Worm (Caenorhabditis elegans): Measurements from ENCODE around the gene sedl-1.

DNA sequence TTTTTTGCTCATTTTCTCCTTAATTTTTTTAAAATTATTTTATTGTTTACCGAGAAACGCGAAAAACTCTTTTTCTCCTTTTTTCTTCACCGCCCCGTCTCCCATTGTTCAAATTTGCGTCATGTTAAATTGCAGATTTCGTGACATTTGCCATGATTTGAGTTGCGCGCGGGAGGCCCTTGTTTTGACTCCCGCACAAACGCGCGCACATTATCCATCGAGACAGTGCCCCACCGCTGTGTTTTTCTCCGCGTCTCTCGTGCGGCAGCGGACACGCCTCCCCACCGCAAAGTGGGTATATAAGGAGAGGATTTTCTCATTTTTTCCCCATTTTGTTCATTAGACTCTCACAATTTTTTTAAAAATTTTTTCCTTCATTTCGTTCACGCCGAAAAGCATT is 35.9 kb upstream of the sedl-1 start:
- TF ChIP-seq ztf-11 (tag; optimal IDR thresholded peaks at IDR 0.05) (no peak), nhr-28 (tag; optimal IDR thresholded peaks at IDR 0.05) (no peak), nhr-12 (tag; optimal IDR thresholded peaks at IDR 0.05) (no peak), mdl-1 (tag; optimal IDR thresholded peaks at IDR 0.05) (no peak), mml-1 (tag; optimal IDR thresholded peaks at IDR 0.05) (no peak)
